Fruit fly (Drosophila melanogaster) whole organism, embryonic: ENCODE data around the gene Lcp65Ag1.
A peak's percentile ranks its signal among the peaks of the same experiment; 100 is the strongest.

Experiments used
- ATbp ChIP-seq: fragments of 200-800 bp; sonication (Bioruptor generic); optimal IDR thresholded peaks from 2 replicates; lab custom pipeline; 2017; ENCODE audit warnings: missing biosample characterization, mild to moderate bottlenecking, missing genetic modification characterization, missing genetic modification reagents
- Antp ChIP-seq: fragments of 200-800 bp; sonication (Bioruptor generic); optimal IDR thresholded peaks from 3 replicates; lab custom pipeline; 2016; ENCODE audit warnings: missing biosample characterization, missing genetic modification characterization
- Atf-2 ChIP-seq: fragments of 200-800 bp; sonication (Bioruptor generic); optimal IDR thresholded peaks from 2 replicates; lab custom pipeline; 2016; ENCODE audit warnings: missing biosample characterization, missing genetic modification characterization
- Atf6 ChIP-seq: fragments of 200-800 bp; sonication (Bioruptor generic); IDR thresholded peaks from 2 replicates; pipeline ENCODE4 v1.3.6; 2022; ENCODE audit warnings: missing biosample characterization, missing genetic modification characterization
- CG10366 ChIP-seq: fragments of 200-800 bp; sonication (Bioruptor generic); IDR thresholded peaks from 2 replicates; pipeline ENCODE4 v1.3.6; 2022; ENCODE audit warnings: missing biosample characterization, missing genetic modification characterization
- CG11504 ChIP-seq: fragments of 200-800 bp; sonication (Bioruptor generic); optimal IDR thresholded peaks from 3 replicates; lab custom pipeline; 2019; ENCODE audit warnings: missing biosample characterization, mild to moderate bottlenecking, missing genetic modification characterization, moderate library complexity
- CG12659 ChIP-seq: fragments of 200-800 bp; sonication (Bioruptor generic); optimal IDR thresholded peaks from 3 replicates; lab custom pipeline; 2017; ENCODE audit warnings: mild to moderate bottlenecking, missing biosample characterization, missing genetic modification reagents, missing genetic modification characterization
- CG13424 ChIP-seq: fragments of 200-800 bp; sonication (Bioruptor generic); optimal IDR thresholded peaks from 2 replicates; lab custom pipeline; 2019; ENCODE audit warnings: missing biosample characterization, mild to moderate bottlenecking, missing genetic modification characterization, moderate library complexity
- CG14050 ChIP-seq: fragments of 200-800 bp; sonication (Bioruptor generic); IDR thresholded peaks from 3 replicates; pipeline ENCODE4 v1.3.6; 2022; ENCODE audit warnings: missing biosample characterization, missing genetic modification characterization
- CG1603 ChIP-seq: fragments of 200-800 bp; sonication (Bioruptor generic); optimal IDR thresholded peaks from 2 replicates; lab custom pipeline; 2019; ENCODE audit warnings: missing biosample characterization, mild to moderate bottlenecking, missing genetic modification characterization, moderate library complexity
- CG17361 ChIP-seq: fragments of 200-800 bp; sonication (Bioruptor generic); IDR thresholded peaks from 3 replicates; pipeline ENCODE4 v1.3.6; 2022; ENCODE audit warnings: missing biosample characterization, missing genetic modification characterization
- CG31441 ChIP-seq: fragments of 200-800 bp; sonication (Bioruptor generic); IDR thresholded peaks from 2 replicates; pipeline ENCODE4 v1.3.6; 2022; ENCODE audit warnings: missing biosample characterization, missing genetic modification characterization
- CG6683 ChIP-seq: fragments of 200-800 bp; sonication (Bioruptor generic); optimal IDR thresholded peaks from 2 replicates; lab custom pipeline; 2017; ENCODE audit warnings: missing biosample characterization, mild to moderate bottlenecking, missing genetic modification characterization, missing genetic modification reagents
- CG7839 ChIP-seq: fragments of 200-800 bp; sonication (Bioruptor generic); optimal IDR thresholded peaks from 3 replicates; lab custom pipeline; 2018; ENCODE audit warnings: missing biosample characterization, mild to moderate bottlenecking, missing genetic modification characterization, moderate library complexity
- CG8290 ChIP-seq, 3 experiments: fragments of 200-800 bp; sonication (Bioruptor generic); optimal IDR thresholded peaks; 2 replicates each; lab custom pipeline; 2016 to 2019; ENCODE audit warnings: missing biosample characterization in 3 of 3, missing genetic modification characterization in 3 of 3, mild to moderate bottlenecking in 2 of 3, moderate library complexity in 1 of 3
- CG8388 ChIP-seq: fragments of 200-800 bp; sonication (Bioruptor generic); optimal IDR thresholded peaks from 2 replicates; lab custom pipeline; 2019; ENCODE audit warnings: missing biosample characterization, mild to moderate bottlenecking, missing genetic modification characterization, moderate library complexity
- CG9609 ChIP-seq: fragments of 200-800 bp; sonication (Bioruptor generic); optimal IDR thresholded peaks from 3 replicates; lab custom pipeline; 2016; ENCODE audit warnings: missing biosample characterization, missing genetic modification characterization
- CG9817 ChIP-seq: fragments of 200-800 bp; sonication (Bioruptor generic); optimal IDR thresholded peaks from 2 replicates; lab custom pipeline; 2018; ENCODE audit warnings: missing biosample characterization, mild to moderate bottlenecking, missing genetic modification characterization, moderate library complexity
- CG9932 ChIP-seq: fragments of 200-800 bp; sonication (Bioruptor generic); IDR thresholded peaks from 2 replicates; pipeline ENCODE4 v1.3.6; 2022; ENCODE audit warnings: missing biosample characterization, missing genetic modification characterization
- Chrac-16 ChIP-seq: fragments of 200-800 bp; sonication (Bioruptor generic); optimal IDR thresholded peaks from 3 replicates; lab custom pipeline; 2016; ENCODE audit warnings: missing biosample characterization, missing genetic modification characterization
- CoRest ChIP-seq: fragments of 200-800 bp; sonication (Bioruptor generic); optimal IDR thresholded peaks from 3 replicates; lab custom pipeline; 2018; ENCODE audit warnings: missing biosample characterization, mild to moderate bottlenecking, missing genetic modification characterization, moderate library complexity
- Dek ChIP-seq: fragments of 200-800 bp; sonication (Bioruptor generic); optimal IDR thresholded peaks from 3 replicates; lab custom pipeline; 2019; ENCODE audit warnings: missing biosample characterization, mild to moderate bottlenecking, missing genetic modification characterization, moderate library complexity
- E2f2 ChIP-seq: fragments of 200-800 bp; sonication (Bioruptor generic); IDR thresholded peaks from 2 replicates; pipeline ENCODE4 v1.3.6; 2022; ENCODE audit warnings: missing biosample characterization, missing genetic modification characterization
- Ets65A ChIP-seq: fragments of 200-800 bp; sonication (Bioruptor generic); peaks from one replicate; lab custom pipeline; 2016; ENCODE audit warnings: missing biosample characterization, missing genetic modification characterization
- Gug ChIP-seq: fragments of 200-800 bp; sonication (Bioruptor generic); IDR thresholded peaks from 4 replicates; pipeline ENCODE4 v1.3.6; 2022; ENCODE audit warnings: missing biosample characterization, missing genetic modification characterization
- Hsf ChIP-seq: fragments of 200-800 bp; sonication (Bioruptor generic); optimal IDR thresholded peaks from 3 replicates; lab custom pipeline; 2016; ENCODE audit warnings: missing biosample characterization, missing genetic modification characterization
- Lim3 ChIP-seq: fragments of 200-800 bp; sonication (Bioruptor generic); IDR thresholded peaks from 2 replicates; pipeline ENCODE4 v1.3.6; 2022; ENCODE audit warnings: missing biosample characterization, missing genetic modification characterization
- MESR4 ChIP-seq: fragments of 200-800 bp; sonication (Bioruptor generic); optimal IDR thresholded peaks from 2 replicates; lab custom pipeline; 2018; ENCODE audit warnings: missing biosample characterization, mild to moderate bottlenecking, missing genetic modification characterization, moderate library complexity
- PHDP ChIP-seq: fragments of 200-800 bp; sonication (Bioruptor generic); optimal IDR thresholded peaks from 3 replicates; lab custom pipeline; 2018; ENCODE audit warnings: missing biosample characterization, mild to moderate bottlenecking, missing genetic modification characterization, moderate library complexity
- Sox102F ChIP-seq: fragments of 200-800 bp; sonication (Bioruptor generic); optimal IDR thresholded peaks from 2 replicates; lab custom pipeline; 2018; ENCODE audit warnings: missing biosample characterization, mild to moderate bottlenecking, missing genetic modification characterization, moderate library complexity
- Sry-δ ChIP-seq: fragments of 200-800 bp; sonication (Bioruptor generic); optimal IDR thresholded peaks from 2 replicates; lab custom pipeline; 2016; ENCODE audit warnings: missing biosample characterization, missing genetic modification characterization
- Ssrp ChIP-seq: fragments of 200-800 bp; sonication (Bioruptor generic); optimal IDR thresholded peaks from 2 replicates; lab custom pipeline; 2018; ENCODE audit warnings: missing biosample characterization, mild to moderate bottlenecking, missing genetic modification characterization, moderate library complexity
- Xrp1 ChIP-seq: fragments of 200-800 bp; sonication (Bioruptor generic); IDR thresholded peaks from 2 replicates; pipeline ENCODE4 v1.3.6; 2022; ENCODE audit warnings: missing biosample characterization, missing genetic modification characterization
- ap ChIP-seq: fragments of 200-800 bp; sonication (Bioruptor generic); IDR thresholded peaks from 2 replicates; pipeline ENCODE4 v1.3.6; 2022; ENCODE audit warnings: missing biosample characterization, missing genetic modification characterization
- az2 ChIP-seq: fragments of 200-800 bp; sonication (Bioruptor generic); optimal IDR thresholded peaks from 3 replicates; lab custom pipeline; 2016; ENCODE audit warnings: missing biosample characterization, missing genetic modification characterization
- bigmax ChIP-seq: fragments of 200-800 bp; sonication (Bioruptor generic); optimal IDR thresholded peaks from 2 replicates; lab custom pipeline; 2018; ENCODE audit warnings: missing biosample characterization, mild to moderate bottlenecking, missing genetic modification characterization
- chif ChIP-seq, 2 experiments: fragments of 200-800 bp; sonication (Bioruptor generic); optimal IDR thresholded peaks; 3 replicates each; lab custom pipeline; 2016; ENCODE audit warnings: missing biosample characterization in 2 of 2, missing genetic modification characterization in 2 of 2
- croc ChIP-seq: fragments of 200-800 bp; sonication (Bioruptor generic); conservative IDR thresholded peaks from 3 replicates; pipeline ENCODE4 v1.3.6; 2022; ENCODE audit warnings: missing biosample characterization, missing genetic modification characterization
- dpn ChIP-seq, 2 experiments: fragments of 200-800 bp; sonication (Bioruptor generic); optimal IDR thresholded peaks; 3 replicates each; lab custom pipeline; 2016; ENCODE audit warnings: missing biosample characterization in 2 of 2, missing genetic modification characterization in 2 of 2
- grau ChIP-seq: fragments of 200-800 bp; optimal IDR thresholded peaks from 3 replicates; lab custom pipeline; 2019; ENCODE audit warnings: missing biosample characterization, mild to moderate bottlenecking, missing genetic modification characterization, moderate library complexity
- lilli ChIP-seq: fragments of 200-800 bp; sonication (Bioruptor generic); optimal IDR thresholded peaks from 3 replicates; lab custom pipeline; 2016; ENCODE audit warnings: missing biosample characterization, missing genetic modification characterization
- lola ChIP-seq, 3 experiments: fragments of >200 bp in 2 of 3; fragments of 200-800 bp in 1 of 3; sonication (Bioruptor generic) in 1 of 3; optimal IDR thresholded peaks; 2 replicates each; lab custom pipeline; 2017 to 2019; ENCODE audit warnings: missing biosample characterization in 3 of 3, missing genetic modification characterization in 3 of 3, mild to moderate bottlenecking in 1 of 3, moderate library complexity in 1 of 3
- maf-S ChIP-seq: fragments of 200-800 bp; sonication (Bioruptor generic); optimal IDR thresholded peaks from 2 replicates; lab custom pipeline; 2016; ENCODE audit warnings: missing biosample characterization, missing genetic modification characterization
- nmo ChIP-seq: fragments of 200-800 bp; sonication (Bioruptor generic); optimal IDR thresholded peaks from 2 replicates; lab custom pipeline; 2018; ENCODE audit warnings: missing biosample characterization, mild to moderate bottlenecking, missing genetic modification characterization, moderate library complexity
- org-1 ChIP-seq: fragments of 200-800 bp; sonication (Bioruptor generic); optimal IDR thresholded peaks from 2 replicates; lab custom pipeline; 2017; ENCODE audit warnings: missing biosample characterization, missing genetic modification characterization
- prd ChIP-seq, 3 experiments: fragments of >200 bp in 2 of 3; fragments of 200-800 bp in 1 of 3; sonication (Bioruptor generic) in 1 of 3; optimal IDR thresholded peaks in 2 of 3; IDR thresholded peaks in 1 of 3; 2 replicates in 2 of 3; 3 replicates in 1 of 3; pipeline versions ENCODE4 v1.3.6 to Lab custom; 2017 to 2022; ENCODE audit warnings: missing biosample characterization in 1 of 3, missing genetic modification characterization in 1 of 3
- pum ChIP-seq: fragments of 200-800 bp; sonication (Bioruptor generic); optimal IDR thresholded peaks from 2 replicates; lab custom pipeline; 2016; ENCODE audit warnings: missing biosample characterization, missing genetic modification characterization
- row ChIP-seq: fragments of 200-800 bp; sonication (Bioruptor generic); IDR thresholded peaks from 3 replicates; pipeline ENCODE4 v1.3.6; 2022; ENCODE audit warnings: missing biosample characterization, missing genetic modification characterization
- so ChIP-seq: fragments of 200-800 bp; sonication (Bioruptor generic); IDR thresholded peaks from 3 replicates; pipeline ENCODE4 v1.3.6; 2022; ENCODE audit warnings: missing biosample characterization, missing genetic modification characterization

The Lcp65Ag1 gene

DNA sequence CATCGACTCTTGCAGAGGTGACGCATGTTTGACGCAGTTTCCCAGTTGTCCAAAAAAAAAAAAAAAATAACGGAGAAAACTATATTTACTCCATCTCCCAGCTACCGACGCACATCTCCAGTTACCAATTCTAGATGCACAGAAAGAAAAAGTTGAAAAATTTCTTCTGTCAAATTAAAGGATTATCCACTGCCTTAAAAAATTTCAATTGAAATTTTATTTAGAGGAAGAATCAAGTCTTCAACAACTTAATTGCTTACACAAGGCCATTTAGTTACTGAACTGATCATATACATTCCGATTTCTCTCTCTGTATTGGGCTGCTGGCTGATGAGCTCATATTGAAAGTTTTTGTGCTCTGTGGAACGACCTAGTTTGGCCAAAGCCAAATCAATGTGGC lies 49.1 kb downstream of the Lcp65Ag1 start (continued):
- TF ChIP-seq Ets65A, result peak; percentile 70
- no peak for TF ChIP-seq MESR4
- peak; percentile 57 for TF ChIP-seq row (GFP tag; lab: Robert Waterston, UW)
- 0 out of 3 replicates have a peak, but pooled peaks have one; percentile 12 for TF ChIP-seq CG17361 (GFP tag; lab: Robert Waterston, UW)
- peak; percentile 27 to 29 for TF ChIP-seq chif (GFP tag; optimal IDR thresholded peaks at IDR 0.05; lab: Kevin White, UChicago)
- TF ChIP-seq maf-S, result peak; percentile 15
- no peak for TF ChIP-seq Sry-δ (GFP tag; lab: Kevin White, UChicago)
- peak; percentile 23 for TF ChIP-seq Chrac-16 (GFP tag; lab: Kevin White, UChicago)
- peak; percentile 38 for TF ChIP-seq CG8388 (GFP tag; lab: Kevin White, UChicago)
- peak; percentile 27 to 48 for TF ChIP-seq dpn (GFP tag; optimal IDR thresholded peaks at IDR 0.05; lab: Kevin White, UChicago)
- TF ChIP-seq CG13424 (tag; lab: Kevin White, UChicago), result peak; percentile 46
- TF ChIP-seq ATbp, result peak; percentile 27
- peak; percentile 40 for TF ChIP-seq lilli (GFP tag; lab: Kevin White, UChicago)
- peak; percentile 24 for TF ChIP-seq nmo (GFP tag; lab: Kevin White, UChicago)
- peak; percentile 19 for TF ChIP-seq CoRest (tag; lab: Kevin White, UChicago)
- TF ChIP-seq so, result 0 out of 3 replicates have a peak, but pooled peaks have one; percentile 24
- peak; percentile 11; the same call in 1 of the 3 replicates for TF ChIP-seq CG14050 (GFP tag; lab: Robert Waterston, UW)
- TF ChIP-seq Atf-2 (GFP tag; lab: Kevin White, UChicago), result no peak
- peak; percentile 14 for TF ChIP-seq Dek (tag; lab: Kevin White, UChicago)
- TF ChIP-seq CG12659 (GFP tag; lab: Kevin White, UChicago), result peak; percentile 9
- peak; percentile 44; the same call in 1 of the 3 replicates for TF ChIP-seq croc (GFP tag; lab: Robert Waterston, UW)
- peak; percentile 22 for TF ChIP-seq pum (GFP tag; lab: Kevin White, UChicago)
- TF ChIP-seq Ssrp (tag; lab: Kevin White, UChicago), result peak; percentile 14
- TF ChIP-seq Gug (GFP tag; lab: Robert Waterston, UW), result 0 out of 4 replicates have a peak, but pooled peaks have one; percentile 17
- TF ChIP-seq PHDP (tag; lab: Kevin White, UChicago), result peak; percentile 35
- peak; percentile 54 for TF ChIP-seq grau (tag; lab: Kevin White, UChicago)
- TF ChIP-seq CG1603 (tag; lab: Kevin White, UChicago), result peak; percentile 46
- TF ChIP-seq CG8290 (GFP tag; optimal IDR thresholded peaks at IDR 0.05; lab: Kevin White, UChicago), result no peak
- TF ChIP-seq CG8290 (tag; optimal IDR thresholded peaks at IDR 0.05; lab: Kevin White, UChicago), result peak in 1 of 2 experiments; percentile 5
- peak; percentile 40 for TF ChIP-seq CG7839
- no peak for TF ChIP-seq Lim3 (GFP tag; lab: Robert Waterston, UW)
- peak; percentile 45 for TF ChIP-seq CG9817 (tag; lab: Kevin White, UChicago)
- TF ChIP-seq prd (optimal IDR thresholded peaks at IDR 0.05; lab: Kevin White, UChicago), result no peak
- TF ChIP-seq prd (GFP tag; IDR thresholded peaks at IDR 0.05; lab: Robert Waterston, UW), result peak; percentile 45; the same call in 1 of the 3 replicates
- peak; percentile 10 for TF ChIP-seq org-1 (GFP tag; lab: Kevin White, UChicago)
- peak; percentile 10 for TF ChIP-seq CG9609 (GFP tag; lab: Kevin White, UChicago)
- 0 out of 2 replicates have a peak, but pooled peaks have one; percentile 8 for TF ChIP-seq CG10366 (GFP tag; lab: Robert Waterston, UW)
- peak; percentile 37 for TF ChIP-seq az2
- no peak for TF ChIP-seq CG6683
- peak; percentile 61 for TF ChIP-seq Atf6 (GFP tag; lab: Robert Waterston, UW)
- TF ChIP-seq Sox102F (GFP tag; lab: Kevin White, UChicago), result peak; percentile 49
- TF ChIP-seq ap (GFP tag; lab: Robert Waterston, UW), result no peak
- TF ChIP-seq CG9932 (GFP tag; lab: Robert Waterston, UW), result peak; percentile 51; the same call in 1 of the 2 replicates
- TF ChIP-seq CG31441 (GFP tag; lab: Robert Waterston, UW), result 0 out of 2 replicates have a peak, but pooled peaks have one; percentile 11
- peak; percentile 40; the same call in 1 of the 2 replicates for TF ChIP-seq Xrp1 (GFP tag; lab: Robert Waterston, UW)
- TF ChIP-seq Hsf (GFP tag; lab: Kevin White, UChicago), result peak; percentile 7
- peak; percentile 7 for TF ChIP-seq Antp (GFP tag; lab: Kevin White, UChicago)
- TF ChIP-seq lola (GFP tag; optimal IDR thresholded peaks at IDR 0.05; lab: Kevin White, UChicago), result no peak
- no peak for TF ChIP-seq bigmax (GFP tag; lab: Kevin White, UChicago)
- no peak for TF ChIP-seq E2f2 (GFP tag; lab: Robert Waterston, UW)
- TF ChIP-seq CG11504 (tag; lab: Kevin White, UChicago), result peak; percentile 13
